Worm (Caenorhabditis elegans) whole organism, early embryonic: ENCODE measurements around the gene C29E4.9.

Source experiments
- B0310.2 ChIP-seq: sonication (generic microtip); optimal IDR thresholded peaks from 2 replicates; lab custom pipeline; 2016; ENCODE audit warnings: mild to moderate bottlenecking, missing genetic modification characterization, missing compliant biosample characterization
- ama-1 ChIP-seq: fragments of 150-350 bp; optimal IDR thresholded peaks from 2 replicates; lab custom pipeline; 2014
- ceh-13 ChIP-seq: fragments of 200-800 bp; sonication (Bioruptor generic); optimal IDR thresholded peaks from 2 replicates; lab custom pipeline; 2018; ENCODE audit warnings: mild to moderate bottlenecking, missing genetic modification characterization, missing compliant biosample characterization
- ets-7 ChIP-seq: sonication (generic microtip); optimal IDR thresholded peaks from 2 replicates; lab custom pipeline; 2016; ENCODE audit warnings: missing genotype, missing genetic modification characterization, missing compliant biosample characterization
- hnd-1 ChIP-seq: sonication (generic microtip); optimal IDR thresholded peaks from 2 replicates; lab custom pipeline; 2016; ENCODE audit warnings: missing genetic modification characterization, missing compliant biosample characterization
- scrt-1 ChIP-seq: fragments of 200-800 bp; sonication (Bioruptor generic); IDR thresholded peaks from 2 replicates; pipeline ENCODE4 v1.3.6; 2022; ENCODE audit warnings: missing genetic modification characterization, missing compliant biosample characterization
- tbx-37 ChIP-seq: fragments of 200-800 bp; sonication (Bioruptor generic); conservative IDR thresholded peaks from 2 replicates; pipeline ENCODE4 v1.3.6; 2022; ENCODE audit warnings: missing genetic modification reagents, missing genetic modification characterization, missing compliant biosample characterization

ce11 chrIII:7907515-7907914 is 49.4 kb downstream of the C29E4.9 start, which contains the start of gene pcp-5:
- no peak for TF ChIP-seq ama-1 (lab: Kevin White, UChicago)
- TF ChIP-seq ceh-13 (GFP tag; lab: Kevin White, UChicago): no peak
- no peak for TF ChIP-seq tbx-37 (GFP tag; lab: Robert Waterston, UW)
- no peak for TF ChIP-seq scrt-1
- no peak for TF ChIP-seq hnd-1
- no peak for TF ChIP-seq B0310.2 (tag; lab: Kevin White, UChicago)
- no peak for TF ChIP-seq ets-7
